Fruit fly (Drosophila melanogaster) whole organism, wandering third instar larva: ENCODE data around the gene CG33189.
A peak's percentile ranks its signal among the peaks of the same experiment; 100 is the strongest.

Source experiments
- Abd-B ChIP-seq: fragments of >200 bp; optimal IDR thresholded peaks from 2 replicates; lab custom pipeline; 2017; ENCODE audit warnings: missing biosample characterization, missing genetic modification characterization
- CG32264 ChIP-seq: fragments of 200-800 bp; sonication (Bioruptor generic); optimal IDR thresholded peaks from 2 replicates; lab custom pipeline; 2016; ENCODE audit warnings: missing biosample characterization, missing genetic modification characterization
- CG9705 ChIP-seq: fragments of 200-800 bp; sonication (Bioruptor generic); optimal IDR thresholded peaks from 2 replicates; lab custom pipeline; 2018; ENCODE audit warnings: missing biosample characterization, mild to moderate bottlenecking, missing genetic modification characterization
- CrebA ChIP-seq: fragments of 200-800 bp; sonication (Bioruptor generic); optimal IDR thresholded peaks from 2 replicates; lab custom pipeline; 2016; ENCODE audit warnings: missing biosample characterization, mild to moderate bottlenecking, missing genetic modification characterization, borderline replicate concordance
- Dfd ChIP-seq: fragments of >200 bp; optimal IDR thresholded peaks from 2 replicates; lab custom pipeline; 2017; ENCODE audit warnings: missing biosample characterization, missing genetic modification characterization
- Dif ChIP-seq: fragments of 200-275, 200-300 bp; sonication (Bioruptor generic); optimal IDR thresholded peaks from 2 replicates; lab custom pipeline; 2018; ENCODE audit warnings: missing biosample characterization, missing genetic modification characterization; ENCODE audit not compliant: partially characterized antibody
- GATAd ChIP-seq: sonication (Bioruptor generic); optimal IDR thresholded peaks from 2 replicates; lab custom pipeline; 2016; ENCODE audit warnings: missing biosample characterization, missing genetic modification characterization
- HLH106 ChIP-seq: fragments of 200-800 bp; optimal IDR thresholded peaks from 3 replicates; lab custom pipeline; 2019; ENCODE audit warnings: missing biosample characterization, mild to moderate bottlenecking, missing genetic modification characterization, moderate library complexity
- Hnf4 ChIP-seq: fragments of 200-800 bp; sonication (Bioruptor generic); optimal IDR thresholded peaks from 2 replicates; lab custom pipeline; 2016; ENCODE audit warnings: missing biosample characterization, mild to moderate bottlenecking, missing genetic modification characterization
- Hr78 ChIP-seq: fragments of >200 bp; optimal IDR thresholded peaks from 2 replicates; lab custom pipeline; 2017; ENCODE audit warnings: missing biosample characterization, missing genetic modification characterization
- Hr83 ChIP-seq: fragments of 200-300 bp; sonication (Bioruptor generic); optimal IDR thresholded peaks from 2 replicates; lab custom pipeline; 2016; ENCODE audit warnings: missing biosample characterization, mild to moderate bottlenecking, missing genetic modification characterization, moderate library complexity; ENCODE audit not compliant: poor library complexity, severe bottlenecking
- Jra ChIP-seq: sonication (Bioruptor generic); optimal IDR thresholded peaks from 2 replicates; lab custom pipeline; 2016; ENCODE audit warnings: missing biosample characterization, missing genetic modification characterization
- Mio ChIP-seq: sonication (Bioruptor generic); optimal IDR thresholded peaks from 2 replicates; lab custom pipeline; 2016; ENCODE audit warnings: missing biosample characterization, missing genetic modification characterization
- Myc ChIP-seq: fragments of >200 bp; optimal IDR thresholded peaks from 2 replicates; lab custom pipeline; 2017
- N ChIP-seq: fragments of >200 bp; optimal IDR thresholded peaks from 2 replicates; lab custom pipeline; 2018; ENCODE audit warnings: missing biosample characterization, missing external identifiers, missing genetic modification characterization
- OdsH ChIP-seq: fragments of 200-800 bp; sonication (Bioruptor generic); optimal IDR thresholded peaks from 2 replicates; lab custom pipeline; 2016; ENCODE audit warnings: missing biosample characterization, mild to moderate bottlenecking, missing genetic modification characterization
- Rel ChIP-seq, 2 experiments: fragments of 200-800 bp; sonication (Bioruptor generic) in 1 of 2; optimal IDR thresholded peaks; 2 replicates in 1 of 2; 3 replicates in 1 of 2; lab custom pipeline; 2016 to 2019; ENCODE audit warnings: mild to moderate bottlenecking in 2 of 2, missing biosample characterization in 2 of 2, missing genetic modification characterization in 2 of 2, moderate library complexity in 1 of 2
- Sp1 ChIP-seq: fragments of 200-800 bp; sonication (Bioruptor generic); optimal IDR thresholded peaks from 3 replicates; lab custom pipeline; 2019; ENCODE audit warnings: missing biosample characterization, mild to moderate bottlenecking, missing genetic modification characterization, moderate library complexity
- Vsx2 ChIP-seq: fragments of 200-300, 225-300 bp; sonication (Bioruptor generic); optimal IDR thresholded peaks from 2 replicates; lab custom pipeline; 2018; ENCODE audit warnings: missing biosample characterization, missing genetic modification characterization; ENCODE audit not compliant: partially characterized antibody
- br ChIP-seq: fragments of 200-800 bp; sonication (Bioruptor generic); optimal IDR thresholded peaks from 2 replicates; lab custom pipeline; 2016; ENCODE audit warnings: missing biosample characterization, missing genetic modification characterization
- brk ChIP-seq: fragments of 200-800 bp; sonication (Bioruptor generic); optimal IDR thresholded peaks from 2 replicates; lab custom pipeline; 2016; ENCODE audit warnings: missing biosample characterization, mild to moderate bottlenecking, missing genetic modification characterization
- dl ChIP-seq, 2 experiments: fragments of 175-275, 200-275 bp in 1 of 2; fragments of 200-275 bp in 1 of 2; sonication (Bioruptor generic); optimal IDR thresholded peaks; lab custom pipeline; 2018; ENCODE audit warnings: mild to moderate bottlenecking in 2 of 2, missing biosample characterization in 2 of 2, missing genetic modification characterization in 2 of 2, moderate library complexity in 2 of 2; ENCODE audit not compliant: partially characterized antibody in 2 of 2, insufficient read depth in 1 of 2
- dmrt93B ChIP-seq: fragments of 200-800 bp; sonication (Bioruptor generic); optimal IDR thresholded peaks from 2 replicates; lab custom pipeline; 2018; ENCODE audit warnings: missing biosample characterization, mild to moderate bottlenecking, missing genetic modification characterization
- dsf ChIP-seq: sonication (Bioruptor generic); optimal IDR thresholded peaks from 2 replicates; lab custom pipeline; 2016; ENCODE audit warnings: missing biosample characterization, missing genetic modification characterization, borderline replicate concordance
- ey ChIP-seq: fragments of 200-800 bp; sonication (Bioruptor generic); optimal IDR thresholded peaks from 2 replicates; lab custom pipeline; 2016; ENCODE audit warnings: missing biosample characterization, missing genetic modification characterization
- foxo ChIP-seq, 2 experiments: fragments of 200-800 bp; sonication (Bioruptor generic); optimal IDR thresholded peaks; 2 replicates in 1 of 2; 3 replicates in 1 of 2; lab custom pipeline; 2016 to 2017; ENCODE audit warnings: missing biosample characterization in 2 of 2, missing genetic modification characterization in 2 of 2
- fru ChIP-seq: fragments of 200-800 bp; sonication (Bioruptor generic); optimal IDR thresholded peaks from 3 replicates; lab custom pipeline; 2016; ENCODE audit warnings: missing biosample characterization, mild to moderate bottlenecking, missing genetic modification characterization
- h ChIP-seq: fragments of 200-800 bp; sonication (Bioruptor generic); optimal IDR thresholded peaks from 3 replicates; lab custom pipeline; 2016; ENCODE audit warnings: missing biosample characterization, mild to moderate bottlenecking, missing genetic modification characterization
- jim ChIP-seq: fragments of 175-275, 200-325 bp; sonication (Bioruptor generic); optimal IDR thresholded peaks from 2 replicates; lab custom pipeline; 2016; ENCODE audit warnings: missing biosample characterization, mild to moderate bottlenecking, missing genetic modification characterization
- lola ChIP-seq: fragments of >200 bp; optimal IDR thresholded peaks from 2 replicates; lab custom pipeline; 2017; ENCODE audit warnings: missing biosample characterization, missing genetic modification characterization
- pan ChIP-seq: fragments of >200 bp; optimal IDR thresholded peaks from 2 replicates; lab custom pipeline; 2017
- psq ChIP-seq: fragments of 200-800 bp; sonication (Bioruptor generic); optimal IDR thresholded peaks from 3 replicates; lab custom pipeline; 2017; ENCODE audit warnings: missing biosample characterization, mild to moderate bottlenecking, missing genetic modification characterization, moderate library complexity
- rgr ChIP-seq: fragments of 200-800 bp; sonication (Bioruptor generic); optimal IDR thresholded peaks from 3 replicates; lab custom pipeline; 2016; ENCODE audit warnings: missing biosample characterization, mild to moderate bottlenecking, missing genetic modification characterization
- sage ChIP-seq: fragments of 200-800 bp; sonication (Bioruptor generic); optimal IDR thresholded peaks from 2 replicates; lab custom pipeline; 2016; ENCODE audit warnings: missing biosample characterization, mild to moderate bottlenecking, missing genetic modification characterization
- sv ChIP-seq: fragments of 200-800 bp; sonication (Bioruptor generic); optimal IDR thresholded peaks from 3 replicates; lab custom pipeline; 2016; ENCODE audit warnings: missing biosample characterization, missing genetic modification characterization
- tai ChIP-seq: sonication (Bioruptor generic); optimal IDR thresholded peaks from 2 replicates; lab custom pipeline; 2016; ENCODE audit warnings: missing biosample characterization, missing genetic modification characterization
- usp ChIP-seq: fragments of >200 bp; optimal IDR thresholded peaks from 2 replicates; lab custom pipeline; 2017; ENCODE audit warnings: missing biosample characterization, missing genetic modification characterization
- woc ChIP-seq: sonication (Bioruptor generic); optimal IDR thresholded peaks from 2 replicates; lab custom pipeline; 2016; ENCODE audit warnings: missing biosample characterization, mild to moderate bottlenecking, missing genetic modification characterization

Gene CG33189

dm6 chr3R:8809712-8810111 lies 29.1 kb upstream of the CG33189 start:
- TF ChIP-seq Rel (GFP tag; optimal IDR thresholded peaks at IDR 0.05; lab: Kevin White, UChicago) (no peak), Rel (tag; optimal IDR thresholded peaks at IDR 0.05; lab: Kevin White, UChicago) (peak; percentile 74), sage (GFP tag; lab: Kevin White, UChicago) (no peak), OdsH (GFP tag; lab: Kevin White, UChicago) (no peak)

- TF ChIP-seq Dif (GFP tag; lab: Kevin White, UChicago) (no peak), psq (GFP tag; lab: Kevin White, UChicago) (peak; percentile 16), Vsx2 (GFP tag; lab: Kevin White, UChicago) (no peak), dsf (no peak), GATAd (GFP tag; lab: Kevin White, UChicago) (no peak), Hr83 (no peak), br (GFP tag; lab: Kevin White, UChicago) (peak; percentile 29), Jra (GFP tag; lab: Kevin White, UChicago) (peak; percentile 24), Abd-B (no peak), lola (GFP tag; lab: Kevin White, UChicago) (no peak), jim (GFP tag; lab: Kevin White, UChicago) (no peak), sv (GFP tag; lab: Kevin White, UChicago) (peak; percentile 53), dmrt93B (GFP tag; lab: Kevin White, UChicago) (no peak), N (GFP tag; lab: Kevin White, UChicago) (no peak), Rel (GFP tag; optimal IDR thresholded peaks at IDR 0.05; lab: Kevin White, UChicago) (peak; percentile 1), Rel (tag; optimal IDR thresholded peaks at IDR 0.05; lab: Kevin White, UChicago) (no peak), OdsH (GFP tag; lab: Kevin White, UChicago) (peak; percentile 61), Hnf4 (GFP tag; lab: Kevin White, UChicago) (peak; percentile 5), CG32264 (GFP tag; lab: Kevin White, UChicago) (no peak), tai (GFP tag; lab: Kevin White, UChicago) (no peak), Dfd (GFP tag; lab: Kevin White, UChicago) (no peak), foxo (GFP tag; optimal IDR thresholded peaks at IDR 0.05; lab: Kevin White, UChicago) (peak in 1 of 2 experiments; percentile 72), fru (GFP tag; lab: Kevin White, UChicago) (peak; percentile 69), usp (GFP tag; lab: Kevin White, UChicago) (no peak), Myc (lab: Kevin White, UChicago) (no peak), brk (peak; percentile 70), Mio (GFP tag; lab: Kevin White, UChicago) (no peak), pan (lab: Kevin White, UChicago) (no peak), woc (GFP tag; lab: Kevin White, UChicago) (peak; percentile 52), dl (GFP tag; optimal IDR thresholded peaks at IDR 0.05; lab: Kevin White, UChicago; ENCODE audit: insufficient read depth in 1 of 2, partially characterized antibody in 2 of 2) (no peak), Hr78 (GFP tag; lab: Kevin White, UChicago) (no peak), ey (GFP tag; lab: Kevin White, UChicago) (peak; percentile 57), CrebA (GFP tag; lab: Kevin White, UChicago) (no peak), h (GFP tag; lab: Kevin White, UChicago) (peak; percentile 63), rgr (GFP tag; lab: Kevin White, UChicago) (peak; percentile 72), sage (GFP tag; lab: Kevin White, UChicago) (peak; percentile 12), CG9705 (GFP tag; lab: Kevin White, UChicago) (no peak), Sp1 (peak; percentile 73), HLH106 (tag; lab: Kevin White, UChicago) (peak; percentile 63)
Observed at dm6 chr3R:8808518-8808921, 27.9 kb upstream of the CG33189 start.
